Fruit fly (Drosophila melanogaster) whole organism, adult: Measurements from ENCODE around the gene ymp.

Experiments used
- CG11617 ChIP-seq: fragments of 200-800 bp; sonication (Bioruptor generic); optimal IDR thresholded peaks from 2 replicates; lab custom pipeline; 2017; ENCODE audit warnings: mild to moderate bottlenecking, missing biosample characterization, missing genetic modification reagents, missing genetic modification characterization
- CG12768 ChIP-seq: fragments of 200-800 bp; sonication (Bioruptor generic); optimal IDR thresholded peaks from 2 replicates; lab custom pipeline; 2017; ENCODE audit warnings: missing biosample characterization, missing genetic modification characterization, mild to moderate bottlenecking, moderate library complexity, missing genetic modification reagents
- CG14711 ChIP-seq: fragments of 200-800 bp; sonication (Bioruptor generic); optimal IDR thresholded peaks from 2 replicates; lab custom pipeline; 2018; ENCODE audit warnings: missing biosample characterization, mild to moderate bottlenecking, missing genetic modification characterization, moderate library complexity
- CG1620 ChIP-seq: fragments of 200-800 bp; sonication (Bioruptor generic); optimal IDR thresholded peaks from 2 replicates; lab custom pipeline; 2016; ENCODE audit warnings: missing biosample characterization, missing genetic modification characterization
- CG33017 ChIP-seq: fragments of 200-800 bp; sonication (Bioruptor generic); optimal IDR thresholded peaks from 2 replicates; lab custom pipeline; 2018; ENCODE audit warnings: missing biosample characterization, mild to moderate bottlenecking, missing genetic modification characterization, moderate library complexity
- CG5204 ChIP-seq: fragments of 200-800 bp; sonication (Bioruptor generic); optimal IDR thresholded peaks from 2 replicates; lab custom pipeline; 2016; ENCODE audit warnings: missing biosample characterization, missing genetic modification characterization
- CG7045 ChIP-seq: fragments of 200-800 bp; sonication (Bioruptor generic); optimal IDR thresholded peaks from 2 replicates; lab custom pipeline; 2017; ENCODE audit warnings: missing biosample characterization, mild to moderate bottlenecking, missing genetic modification characterization
- CG7101 ChIP-seq: fragments of 200-800 bp; sonication (Bioruptor generic); optimal IDR thresholded peaks from 2 replicates; lab custom pipeline; 2018; ENCODE audit warnings: missing biosample characterization, mild to moderate bottlenecking, missing genetic modification characterization, moderate library complexity
- Clk ChIP-seq: fragments of 200-800 bp; sonication (Bioruptor generic); optimal IDR thresholded peaks from 2 replicates; lab custom pipeline; 2017; ENCODE audit warnings: missing biosample characterization, missing genetic modification characterization
- Crg-1 ChIP-seq: fragments of 200-800 bp; sonication (Bioruptor generic); optimal IDR thresholded peaks from 2 replicates; lab custom pipeline; 2016; ENCODE audit warnings: missing biosample characterization, missing genetic modification characterization
- Hr96 ChIP-seq: fragments of 200-800 bp; sonication (Bioruptor generic); optimal IDR thresholded peaks from 2 replicates; lab custom pipeline; 2016; ENCODE audit warnings: missing biosample characterization, missing genetic modification characterization
- Mnt ChIP-seq: fragments of 200-800 bp; sonication (Bioruptor generic); optimal IDR thresholded peaks from 2 replicates; lab custom pipeline; 2016; ENCODE audit warnings: missing biosample characterization, mild to moderate bottlenecking, missing genetic modification characterization
- bab1 ChIP-seq: fragments of 200-800 bp; sonication (Bioruptor generic); optimal IDR thresholded peaks from 3 replicates; lab custom pipeline; 2019; ENCODE audit warnings: missing biosample characterization, mild to moderate bottlenecking, missing genetic modification characterization, moderate library complexity
- cic ChIP-seq: fragments of 200-800 bp; sonication (Bioruptor generic); optimal IDR thresholded peaks from 2 replicates; lab custom pipeline; 2017; ENCODE audit warnings: missing biosample characterization, mild to moderate bottlenecking, missing genetic modification characterization, moderate library complexity
- cnc ChIP-seq, 2 experiments: fragments of >200 bp; optimal IDR thresholded peaks; 2 replicates each; lab custom pipeline; 2017
- kay ChIP-seq: fragments of 200-800 bp; sonication (Bioruptor generic); peaks from one replicate; lab custom pipeline; 2016; ENCODE audit warnings: missing biosample characterization, missing genetic modification characterization, borderline replicate concordance
- ovo ChIP-seq: fragments of 200-800 bp; sonication (Bioruptor generic); optimal IDR thresholded peaks from 2 replicates; lab custom pipeline; 2016; ENCODE audit warnings: missing biosample characterization, missing genetic modification characterization
- pad ChIP-seq: fragments of 200-800 bp; sonication (Bioruptor generic); optimal IDR thresholded peaks from 3 replicates; lab custom pipeline; 2017; ENCODE audit warnings: missing biosample characterization, missing genetic modification characterization, mild to moderate bottlenecking, moderate library complexity, missing genetic modification reagents
- tj ChIP-seq: fragments of 200-800 bp; sonication (Bioruptor generic); optimal IDR thresholded peaks from 3 replicates; lab custom pipeline; 2017; ENCODE audit warnings: missing biosample characterization, mild to moderate bottlenecking, missing genetic modification characterization, moderate library complexity
- toe ChIP-seq: fragments of 200-800 bp; sonication (Bioruptor generic); optimal IDR thresholded peaks from 2 replicates; lab custom pipeline; 2016; ENCODE audit warnings: missing biosample characterization, missing genetic modification characterization

Gene ymp

DNA sequence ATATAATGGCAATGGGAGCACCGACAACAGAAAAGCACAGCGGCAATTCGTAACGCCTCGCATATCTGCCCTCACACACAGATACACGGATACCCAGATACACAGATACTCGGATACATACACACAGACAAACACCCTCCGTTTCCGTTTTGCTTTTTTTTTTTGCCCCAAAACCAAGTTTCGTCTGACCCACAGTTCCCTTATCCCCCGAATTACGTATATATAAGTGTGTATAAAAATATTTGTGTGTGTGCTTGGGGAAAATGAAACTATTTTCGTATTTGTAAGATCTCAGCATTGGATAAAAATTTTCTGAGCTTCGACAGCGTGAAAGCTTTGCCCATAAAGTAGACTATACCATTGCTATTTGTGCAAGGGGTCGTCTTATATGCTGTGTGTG lies 49.6 kb downstream of the ymp start:
- TF ChIP-seq cnc (optimal IDR thresholded peaks at IDR 0.05; lab: Kevin White, UChicago) (no peak), kay (no peak), pad (no peak), CG33017 (tag; lab: Kevin White, UChicago) (no peak), CG11617 (GFP tag; lab: Kevin White, UChicago) (no peak), Mnt (GFP tag; lab: Kevin White, UChicago) (no peak), Clk (GFP tag; lab: Kevin White, UChicago) (no peak), Crg-1 (GFP tag; lab: Kevin White, UChicago) (no peak), CG1620 (GFP tag; lab: Kevin White, UChicago) (no peak), CG7045 (GFP tag; lab: Kevin White, UChicago) (no peak), CG7101 (tag; lab: Kevin White, UChicago) (no peak), cic (GFP tag; lab: Kevin White, UChicago) (no peak)

DNA sequence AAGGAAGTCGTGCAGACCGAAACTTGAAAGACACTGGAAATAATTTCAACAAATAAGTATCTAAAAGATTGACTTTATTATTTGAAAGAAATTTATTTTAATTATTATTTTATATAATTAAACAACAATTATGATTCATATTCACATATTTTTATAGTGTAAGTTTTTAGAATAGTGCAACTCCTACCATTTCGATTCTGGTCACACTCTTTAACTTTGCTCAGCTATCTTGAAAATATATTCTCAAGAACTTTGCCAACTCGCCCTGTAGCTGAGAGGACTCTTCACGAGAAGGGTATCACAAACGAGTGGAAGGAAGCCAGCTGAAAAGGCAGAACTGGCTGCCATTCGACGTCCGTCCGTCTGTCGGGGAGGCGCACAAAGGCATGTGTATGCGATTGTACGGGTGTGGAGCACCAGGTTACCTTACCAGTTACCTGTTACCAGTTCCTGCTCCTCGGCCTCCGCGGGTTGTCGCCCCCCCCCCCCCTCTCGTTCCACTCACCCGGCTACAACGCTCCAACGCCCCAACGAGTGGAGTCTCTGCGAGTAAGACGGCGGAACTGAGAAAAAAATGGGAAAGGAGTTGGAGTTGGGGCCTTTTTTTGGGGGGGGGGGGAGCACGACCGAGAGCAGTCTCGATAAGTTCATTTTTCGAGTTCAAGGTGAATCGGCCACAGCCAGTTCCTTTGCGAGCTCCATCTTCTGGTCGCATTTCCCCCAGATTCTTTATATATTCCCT lies 53.4 kb downstream of the ymp start:
- TF ChIP-seq Crg-1 (GFP tag; lab: Kevin White, UChicago), result no peak
- TF ChIP-seq Hr96 (GFP tag; lab: Kevin White, UChicago), result no peak
- no peak for TF ChIP-seq cic (GFP tag; lab: Kevin White, UChicago)
- TF ChIP-seq bab1 (GFP tag; lab: Kevin White, UChicago), result no peak
- TF ChIP-seq CG11617 (GFP tag; lab: Kevin White, UChicago), result no peak
- no peak for TF ChIP-seq CG33017 (tag; lab: Kevin White, UChicago)
- TF ChIP-seq CG14711, result no peak
- TF ChIP-seq ovo (GFP tag; lab: Kevin White, UChicago), result no peak
- TF ChIP-seq Clk (GFP tag; lab: Kevin White, UChicago), result no peak
- no peak for TF ChIP-seq CG1620 (GFP tag; lab: Kevin White, UChicago)

DNA sequence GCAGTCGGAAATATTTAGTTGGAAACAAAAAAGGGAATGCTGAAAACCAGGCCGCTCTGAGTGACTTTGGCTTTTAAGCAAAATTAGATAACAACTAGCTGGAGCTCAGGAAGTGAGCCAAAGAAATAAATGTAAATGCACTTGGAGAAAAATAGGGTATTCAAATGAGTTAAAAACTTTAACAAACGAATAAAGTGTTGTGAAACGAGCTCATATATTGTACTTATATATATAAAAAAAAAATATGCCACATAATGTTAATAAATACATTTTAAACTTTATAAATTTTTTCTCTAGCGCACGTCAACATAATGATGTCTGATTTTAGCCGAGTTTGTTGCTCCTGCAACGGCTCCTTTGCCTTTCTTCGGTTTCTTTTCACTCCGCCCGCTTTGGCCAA lies 56.7 kb downstream of the ymp start:
- TF ChIP-seq cic (GFP tag; lab: Kevin White, UChicago) (no peak), CG7045 (GFP tag; lab: Kevin White, UChicago) (no peak), toe (GFP tag; lab: Kevin White, UChicago) (no peak), CG7101 (tag; lab: Kevin White, UChicago) (no peak), bab1 (GFP tag; lab: Kevin White, UChicago) (no peak), kay (no peak), cnc (optimal IDR thresholded peaks at IDR 0.05; lab: Kevin White, UChicago) (no peak), CG5204 (GFP tag; lab: Kevin White, UChicago) (no peak), Crg-1 (GFP tag; lab: Kevin White, UChicago) (no peak), CG12768 (no peak), CG33017 (tag; lab: Kevin White, UChicago) (no peak), Mnt (GFP tag; lab: Kevin White, UChicago) (no peak), CG14711 (no peak)

DNA sequence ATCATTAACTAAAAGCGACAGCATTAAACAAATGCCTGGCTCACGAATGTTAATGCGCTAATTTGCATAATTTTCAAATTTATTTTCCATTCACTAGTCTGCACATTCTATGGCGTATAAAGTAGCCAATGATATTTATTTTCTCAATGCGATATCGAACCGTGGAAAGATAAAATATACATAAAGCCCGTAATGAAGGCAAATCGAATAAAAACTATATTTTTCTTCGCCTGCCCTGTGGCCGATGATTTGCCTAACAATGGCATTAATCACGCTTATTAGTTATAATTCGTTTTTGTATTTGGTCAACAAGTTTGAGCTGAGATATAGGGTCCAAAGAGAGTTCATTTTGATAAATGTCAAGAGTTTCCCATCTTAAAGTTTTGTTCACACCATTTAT lies 58.5 kb downstream of the ymp start:
- TF ChIP-seq toe (GFP tag; lab: Kevin White, UChicago) (no peak), cnc (optimal IDR thresholded peaks at IDR 0.05; lab: Kevin White, UChicago) (no peak), CG7045 (GFP tag; lab: Kevin White, UChicago) (no peak), bab1 (GFP tag; lab: Kevin White, UChicago) (no peak), Clk (GFP tag; lab: Kevin White, UChicago) (no peak), kay (no peak), CG14711 (no peak), pad (no peak), tj (no peak), Crg-1 (GFP tag; lab: Kevin White, UChicago) (no peak), ovo (GFP tag; lab: Kevin White, UChicago) (no peak), CG1620 (GFP tag; lab: Kevin White, UChicago) (no peak), CG5204 (GFP tag; lab: Kevin White, UChicago) (no peak), CG11617 (GFP tag; lab: Kevin White, UChicago) (no peak), cic (GFP tag; lab: Kevin White, UChicago) (no peak), CG12768 (no peak)

DNA sequence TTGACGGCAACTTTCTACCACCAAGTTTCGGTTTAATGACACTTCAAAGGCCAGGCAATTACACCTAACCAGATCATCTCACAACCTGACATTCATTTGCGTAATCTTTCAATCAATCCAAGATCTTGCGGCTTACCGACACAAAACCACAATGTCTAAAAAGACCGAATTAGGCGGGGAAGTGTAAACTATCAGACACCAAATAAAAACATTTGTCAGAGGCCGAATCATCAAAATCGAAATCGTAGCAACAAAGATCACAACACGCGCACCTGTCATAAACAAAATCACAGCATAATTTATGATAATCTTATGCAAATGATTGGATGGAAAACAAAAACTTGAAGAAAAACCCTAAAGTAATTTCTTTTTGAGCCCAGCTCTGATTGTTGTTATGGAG lies 59.2 kb downstream of the ymp start:
- TF ChIP-seq Hr96 (GFP tag; lab: Kevin White, UChicago), result no peak
- no peak for TF ChIP-seq CG7101 (tag; lab: Kevin White, UChicago)
- TF ChIP-seq CG12768, result no peak
- TF ChIP-seq CG7045 (GFP tag; lab: Kevin White, UChicago), result no peak
- no peak for TF ChIP-seq CG11617 (GFP tag; lab: Kevin White, UChicago)
- TF ChIP-seq kay, result no peak
- TF ChIP-seq CG1620 (GFP tag; lab: Kevin White, UChicago), result no peak
- no peak for TF ChIP-seq CG14711
- no peak for TF ChIP-seq cnc (optimal IDR thresholded peaks at IDR 0.05; lab: Kevin White, UChicago)
- no peak for TF ChIP-seq toe (GFP tag; lab: Kevin White, UChicago)
- no peak for TF ChIP-seq CG5204 (GFP tag; lab: Kevin White, UChicago)
- no peak for TF ChIP-seq Crg-1 (GFP tag; lab: Kevin White, UChicago)
- TF ChIP-seq ovo (GFP tag; lab: Kevin White, UChicago), result no peak
- TF ChIP-seq pad, result no peak
- TF ChIP-seq CG33017 (tag; lab: Kevin White, UChicago), result no peak
- TF ChIP-seq Clk (GFP tag; lab: Kevin White, UChicago), result no peak
- no peak for TF ChIP-seq cic (GFP tag; lab: Kevin White, UChicago)
- no peak for TF ChIP-seq tj
